Fruit fly (Drosophila melanogaster): Measurements from ENCODE around the gene Myb.

The Myb gene

DNA sequence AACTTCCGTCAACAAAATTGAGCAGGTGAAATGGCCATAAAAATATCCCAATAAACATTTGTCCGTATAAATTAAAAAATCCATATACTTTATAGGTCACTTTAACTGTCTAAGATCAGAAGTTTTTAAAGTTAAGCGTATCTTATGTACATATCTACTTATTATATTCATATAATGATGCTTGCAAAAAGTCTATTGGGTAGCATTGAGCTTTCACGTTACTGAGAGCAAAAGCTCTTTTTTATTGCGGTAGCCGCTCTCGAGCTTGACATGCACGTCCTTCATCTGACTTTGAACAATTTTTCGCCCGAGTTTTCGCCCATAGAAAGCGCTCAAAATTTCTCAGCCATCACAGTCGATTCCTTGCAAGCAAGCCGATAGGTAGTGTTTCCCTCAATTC, 10.2 kb upstream of the Myb start, which contains the start of gene Gapdh2 (continued):
- TF ChIP-seq CG1024 (GFP tag; IDR thresholded peaks at IDR 0.05), result peak; percentile 96
- TF ChIP-seq chif (GFP tag; optimal IDR thresholded peaks at IDR 0.05), result peak; percentile 95 to 96
- peak; percentile 97 for TF ChIP-seq Mad (GFP tag; optimal IDR thresholded peaks at IDR 0.05)
- TF ChIP-seq sr (GFP tag; IDR thresholded peaks at IDR 0.05), result no peak
- peak; percentile 96 for TF ChIP-seq trh (GFP tag; optimal IDR thresholded peaks at IDR 0.05)
- TF ChIP-seq CG14014 (GFP tag; IDR thresholded peaks at IDR 0.05), result peak; percentile 100
- TF ChIP-seq Hmr (GFP tag; optimal IDR thresholded peaks at IDR 0.05), result peak; percentile 100
- peak; percentile 99 for TF ChIP-seq gem (tag; optimal IDR thresholded peaks at IDR 0.05)
- TF ChIP-seq croc (GFP tag; conservative IDR thresholded peaks at IDR 0.05), result peak; percentile 96
- peak; percentile 90 for TF ChIP-seq NC2α (GFP tag; optimal IDR thresholded peaks at IDR 0.05)
- peak; percentile 99 for TF ChIP-seq CG8388 (GFP tag; optimal IDR thresholded peaks at IDR 0.05)
- TF ChIP-seq wor (GFP tag; IDR thresholded peaks at IDR 0.05), result peak; percentile 98
- peak; percentile 99 for TF ChIP-seq fd3F (GFP tag; optimal IDR thresholded peaks at IDR 0.05)
- peak; percentile 97 for TF ChIP-seq Pdp1 (GFP tag; optimal IDR thresholded peaks at IDR 0.05)
- TF ChIP-seq CG1647 (GFP tag; optimal IDR thresholded peaks at IDR 0.05), result peak; percentile 97
- TF ChIP-seq CG10959 (GFP tag; IDR thresholded peaks at IDR 0.05), result peak; percentile 91
- peak; percentile 100 for TF ChIP-seq CG12659 (GFP tag; optimal IDR thresholded peaks at IDR 0.05)
- TF ChIP-seq chn (GFP tag; optimal IDR thresholded peaks at IDR 0.05), result peak; percentile 95
- TF ChIP-seq cato (GFP tag; optimal IDR thresholded peaks at IDR 0.05; ENCODE audit: borderline replicate concordance), result peak; percentile 96
- TF ChIP-seq sc (optimal IDR thresholded peaks at IDR 0.05), result no peak
- TF ChIP-seq sc (GFP tag; optimal IDR thresholded peaks at IDR 0.05), result peak; percentile 96
- TF ChIP-seq bowl (GFP tag; IDR thresholded peaks at IDR 0.05), result peak; percentile 99
- peak; percentile 99 for TF ChIP-seq CG1233 (GFP tag; optimal IDR thresholded peaks at IDR 0.05)
- peak; percentile 98 for TF ChIP-seq Six4 (GFP tag; optimal IDR thresholded peaks at IDR 0.05)
- TF ChIP-seq schlank (tag; optimal IDR thresholded peaks at IDR 0.05), result peak; percentile 99
- peak; percentile 91 for TF ChIP-seq Atf3 (GFP tag; optimal IDR thresholded peaks at IDR 0.05)
- peak; percentile 99 for TF ChIP-seq CG18476 (GFP tag; optimal IDR thresholded peaks at IDR 0.05)
- TF ChIP-seq CG10321 (GFP tag; IDR thresholded peaks at IDR 0.05), result peak; percentile 90
- TF ChIP-seq CG11560 (tag; IDR thresholded peaks at IDR 0.05), result no peak; the same call in 1 of the 3 replicates
- peak; percentile 99 for TF ChIP-seq tgo (GFP tag; IDR thresholded peaks at IDR 0.05)
- TF ChIP-seq lov (optimal IDR thresholded peaks at IDR 0.05), result no peak
- TF ChIP-seq lov (GFP tag; IDR thresholded peaks at IDR 0.05), result peak; percentile 98; the same call in 2 of the 3 replicates
- TF ChIP-seq tx (GFP tag; optimal IDR thresholded peaks at IDR 0.05), result peak; percentile 94
- TF ChIP-seq shn (GFP tag; optimal IDR thresholded peaks at IDR 0.05), result peak; percentile 85
- TF ChIP-seq unpg (GFP tag; optimal IDR thresholded peaks at IDR 0.05), result peak; percentile 100
- peak; percentile 98 for TF ChIP-seq gcm2 (GFP tag; optimal IDR thresholded peaks at IDR 0.05)
- TF ChIP-seq crc (GFP tag; optimal IDR thresholded peaks at IDR 0.05), result peak; percentile 98
- TF ChIP-seq repo (GFP tag; optimal IDR thresholded peaks at IDR 0.05), result peak; percentile 94
- no peak for TF ChIP-seq br (optimal IDR thresholded peaks at IDR 0.05)
- TF ChIP-seq phol (tag; optimal IDR thresholded peaks at IDR 0.05), result peak; percentile 97
- peak; percentile 94; the same call in 1 of the 2 replicates for TF ChIP-seq CG8765 (GFP tag; IDR thresholded peaks at IDR 0.05)
- peak; percentile 99 for TF ChIP-seq CG11504 (tag; optimal IDR thresholded peaks at IDR 0.05)
- TF ChIP-seq bigmax (GFP tag; optimal IDR thresholded peaks at IDR 0.05), result peak; percentile 82
- peak; percentile 98 for TF ChIP-seq CG17612 (GFP tag; IDR thresholded peaks at IDR 0.05)
- peak; percentile 95 for TF ChIP-seq aop (GFP tag; IDR thresholded peaks at IDR 0.05)
- peak; percentile 99 for TF ChIP-seq CG2712 (tag; optimal IDR thresholded peaks at IDR 0.05)
- TF ChIP-seq HLH4C (GFP tag; IDR thresholded peaks at IDR 0.05; ENCODE audit: partially characterized antibody), result no peak
- TF ChIP-seq HLHmδ (GFP tag; optimal IDR thresholded peaks at IDR 0.05), result no peak
- TF ChIP-seq cg (GFP tag; optimal IDR thresholded peaks at IDR 0.05), result peak; percentile 18
- TF ChIP-seq MBD-R2 (GFP tag; IDR thresholded peaks at IDR 0.05), result peak; percentile 99
- TF ChIP-seq BEAF-32 (GFP tag; optimal IDR thresholded peaks at IDR 0.05), result peak; percentile 38
- TF ChIP-seq CG34224 (GFP tag; IDR thresholded peaks at IDR 0.05; ENCODE audit: partially characterized antibody), result no peak
